Worm (Caenorhabditis elegans): ENCODE results near the gene B0244.6.

DNA sequence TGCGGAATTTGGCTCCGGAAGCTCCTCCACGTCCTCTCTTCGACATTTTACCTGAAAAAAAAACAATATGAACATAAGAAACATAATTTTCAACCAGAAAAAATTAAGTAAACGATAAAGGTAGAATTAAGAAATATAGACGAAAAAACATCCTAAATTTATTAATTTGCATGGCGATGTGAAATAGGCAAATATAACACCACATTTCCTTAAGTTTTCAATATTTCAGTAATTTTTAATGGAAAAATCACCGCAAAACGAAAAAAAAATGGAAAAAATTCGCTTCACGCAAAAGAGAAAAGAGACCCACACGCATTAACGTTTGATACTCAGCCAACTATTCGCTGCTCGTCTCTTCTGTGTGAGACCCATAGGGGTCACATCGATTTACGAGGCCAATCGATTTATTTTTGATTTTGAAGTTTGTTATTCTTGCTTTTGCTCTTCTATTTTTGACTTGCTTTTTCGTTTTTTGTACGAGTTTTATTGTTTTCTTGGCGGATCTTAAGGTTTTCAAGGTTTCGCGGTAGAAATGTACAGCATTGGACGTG is 31.7 kb upstream of the B0244.6 start, which contains the start of gene rpl-23:
- peak; percentile 96 for TF ChIP-seq lin-13 (GFP tag; optimal IDR thresholded peaks at IDR 0.05)
- TF ChIP-seq nhr-12 (tag; optimal IDR thresholded peaks at IDR 0.05): no peak
- peak; percentile 93 for TF ChIP-seq fos-1 (tag; optimal IDR thresholded peaks at IDR 0.05)
- peak; percentile 84 for TF ChIP-seq zag-1 (tag; optimal IDR thresholded peaks at IDR 0.05)
- TF ChIP-seq mdl-1 (tag; optimal IDR thresholded peaks at IDR 0.05): peak in 1 of 2 experiments; percentile 29
- TF ChIP-seq egl-27 (tag; optimal IDR thresholded peaks at IDR 0.05): peak; percentile 76
- peak; percentile 98 for TF ChIP-seq nhr-129 (tag; optimal IDR thresholded peaks at IDR 0.05)
- no peak for TF ChIP-seq dmd-4 (tag; optimal IDR thresholded peaks at IDR 0.05)
- TF ChIP-seq unc-62 (GFP tag; optimal IDR thresholded peaks at IDR 0.05): no peak
